Worm (Caenorhabditis elegans) whole organism, L1 larva: ENCODE data around the gene srh-55.

Experiments
- F16B12.6 ChIP-seq: fragments of 150-350 bp; optimal IDR thresholded peaks from 2 replicates; lab custom pipeline; 2014; ENCODE audit warnings: missing biosample characterization, missing genetic modification characterization
- Y116A8C.19 ChIP-seq: sonication (generic microtip); optimal IDR thresholded peaks from 2 replicates; lab custom pipeline; 2016; ENCODE audit warnings: missing compliant biosample characterization, missing genetic modification characterization, borderline replicate concordance
- aha-1 ChIP-seq: fragments of 150-350 bp; optimal IDR thresholded peaks from 2 replicates; lab custom pipeline; 2014; ENCODE audit warnings: missing biosample characterization, missing genetic modification characterization
- alr-1 ChIP-seq: fragments of 200-800 bp; sonication (Bioruptor generic); optimal IDR thresholded peaks from 2 replicates; lab custom pipeline; 2018; ENCODE audit warnings: borderline replicate concordance, mild to moderate bottlenecking, missing genetic modification characterization, missing compliant biosample characterization
- ama-1 ChIP-seq: fragments of 150-350 bp; optimal IDR thresholded peaks from 2 replicates; lab custom pipeline; 2014
- ceh-63 ChIP-seq: fragments of 200-800 bp; sonication (Bioruptor generic); optimal IDR thresholded peaks from 2 replicates; lab custom pipeline; 2018; ENCODE audit warnings: mild to moderate bottlenecking, missing genetic modification characterization, missing compliant biosample characterization
- ceh-8 ChIP-seq: fragments of 200-800 bp; sonication (Bioruptor generic); optimal IDR thresholded peaks from 2 replicates; lab custom pipeline; 2018; ENCODE audit warnings: mild to moderate bottlenecking, missing genetic modification characterization, moderate library complexity, missing compliant biosample characterization
- ceh-82 ChIP-seq, 3 experiments: fragments of 150-350 bp in 1 of 3; sonication (generic microtip) in 2 of 3; optimal IDR thresholded peaks; 2 replicates each; lab custom pipeline; 2014 to 2017; ENCODE audit warnings: missing biosample characterization in 3 of 3, missing genetic modification characterization in 3 of 3
- ceh-90 ChIP-seq: sonication (generic microtip); optimal IDR thresholded peaks from 2 replicates; lab custom pipeline; 2016; ENCODE audit warnings: missing genetic modification characterization, missing compliant biosample characterization
- dpl-1 ChIP-seq, 3 experiments: fragments of 150-350 bp in 2 of 3; sonication (generic microtip) in 1 of 3; optimal IDR thresholded peaks; 2 replicates each; lab custom pipeline; 2014 to 2017; ENCODE audit warnings: missing biosample characterization in 3 of 3, missing genetic modification characterization in 3 of 3, missing genetic modification reagents in 3 of 3
- efl-1 ChIP-seq, 4 experiments: fragments of 150-350 bp; optimal IDR thresholded peaks in 3 of 4; peaks in 1 of 4; 1 replicate in 1 of 4; 2 replicates in 3 of 4; lab custom pipeline; 2014; ENCODE audit warnings: missing biosample characterization in 2 of 4, missing genetic modification characterization in 2 of 4, missing genetic modification reagents in 2 of 4
- efl-3 ChIP-seq: fragments of 200-800 bp; sonication (Bioruptor generic); optimal IDR thresholded peaks from 2 replicates; lab custom pipeline; 2018; ENCODE audit warnings: mild to moderate bottlenecking, missing genetic modification characterization, missing compliant biosample characterization
- egl-13 ChIP-seq: sonication (generic microtip); optimal IDR thresholded peaks from 2 replicates; lab custom pipeline; 2016; ENCODE audit warnings: missing genotype, missing genetic modification reagents, missing genetic modification characterization, missing compliant biosample characterization
- elt-2 ChIP-seq: sonication (generic microtip); optimal IDR thresholded peaks from 2 replicates; lab custom pipeline; 2016; ENCODE audit warnings: missing genetic modification characterization, mild to moderate bottlenecking, inconsistent platforms, missing compliant biosample characterization, missing genetic modification reagents
- elt-3 ChIP-seq, 6 experiments: fragments of 150-350 bp in 1 of 6; sonication (generic microtip); optimal IDR thresholded peaks; 2 replicates each; lab custom pipeline; 2017 to 2018; ENCODE audit warnings: missing biosample characterization in 6 of 6, missing genetic modification characterization in 6 of 6, inconsistent platforms in 1 of 6
- ets-5 ChIP-seq: fragments of 200-800 bp; sonication (Bioruptor generic); IDR thresholded peaks from 2 replicates; pipeline ENCODE4 v1.3.6; 2022; ENCODE audit warnings: missing genetic modification characterization, missing compliant biosample characterization
- fkh-10 ChIP-seq: sonication (generic microtip); optimal IDR thresholded peaks from 2 replicates; lab custom pipeline; 2017; ENCODE audit warnings: missing biosample characterization, missing genetic modification reagents, missing genetic modification characterization
- fkh-4 ChIP-seq: sonication (generic microtip); optimal IDR thresholded peaks from 2 replicates; lab custom pipeline; 2016; ENCODE audit warnings: missing compliant biosample characterization, missing genetic modification characterization, borderline replicate concordance
- fos-1 ChIP-seq: fragments of 150-350 bp; optimal IDR thresholded peaks from 2 replicates; lab custom pipeline; 2014; ENCODE audit warnings: missing biosample characterization, missing genetic modification characterization
- hpl-2 ChIP-seq: fragments of 150-350 bp; optimal IDR thresholded peaks from 2 replicates; lab custom pipeline; 2014; ENCODE audit warnings: missing biosample characterization, missing genetic modification reagents, missing genetic modification characterization
- isw-1 ChIP-seq: fragments of 200-800 bp; sonication (Bioruptor generic); IDR thresholded peaks from 2 replicates; pipeline ENCODE4 v1.3.6; 2022; ENCODE audit warnings: missing genetic modification characterization, missing compliant biosample characterization
- lin-13 ChIP-seq: fragments of 150-350 bp; optimal IDR thresholded peaks from 2 replicates; lab custom pipeline; 2014; ENCODE audit warnings: missing biosample characterization, missing genetic modification reagents, missing genetic modification characterization
- lin-14 ChIP-seq: fragments of 200-800 bp; sonication (Bioruptor generic); optimal IDR thresholded peaks from 2 replicates; lab custom pipeline; 2018; ENCODE audit warnings: mild to moderate bottlenecking, missing genetic modification characterization, moderate library complexity, missing compliant biosample characterization
- lin-35 ChIP-seq, 2 experiments: fragments of 150-350 bp; optimal IDR thresholded peaks; 2 replicates each; lab custom pipeline; 2014; ENCODE audit warnings: missing biosample characterization in 2 of 2, missing genetic modification characterization in 2 of 2, missing genetic modification reagents in 2 of 2
- lin-39 ChIP-seq: fragments of 150-350 bp; optimal IDR thresholded peaks from 2 replicates; lab custom pipeline; 2014; ENCODE audit warnings: missing biosample characterization, missing genetic modification reagents, missing genetic modification characterization
- lir-3 ChIP-seq: sonication (generic microtip); optimal IDR thresholded peaks from 2 replicates; lab custom pipeline; 2016; ENCODE audit warnings: mild to moderate bottlenecking, missing genetic modification characterization, moderate library complexity, missing compliant biosample characterization; ENCODE audit not compliant: poor library complexity
- lsy-2 ChIP-seq, 2 experiments: fragments of 150-350 bp; optimal IDR thresholded peaks; 2 replicates each; lab custom pipeline; 2014; ENCODE audit warnings: missing biosample characterization in 2 of 2, missing genetic modification characterization in 2 of 2
- mab-9 ChIP-seq: fragments of 200-800 bp; sonication (Bioruptor generic); IDR thresholded peaks from 2 replicates; pipeline ENCODE4 v1.3.6; 2022; ENCODE audit warnings: missing genetic modification reagents, missing genetic modification characterization, missing compliant biosample characterization
- mep-1 ChIP-seq: fragments of 150-350 bp; optimal IDR thresholded peaks from 2 replicates; lab custom pipeline; 2014; ENCODE audit warnings: missing biosample characterization, missing genetic modification characterization
- nhr-11 ChIP-seq: fragments of 150-350 bp; optimal IDR thresholded peaks from 2 replicates; lab custom pipeline; 2014; ENCODE audit warnings: missing biosample characterization, missing genetic modification characterization
- nhr-12 ChIP-seq: sonication (generic microtip); optimal IDR thresholded peaks from 2 replicates; lab custom pipeline; 2017; ENCODE audit warnings: missing biosample characterization, missing genetic modification characterization
- nhr-19 ChIP-seq: fragments of 200-800 bp; sonication (Bioruptor generic); conservative IDR thresholded peaks from 2 replicates; pipeline ENCODE4 v1.3.6; 2022; ENCODE audit warnings: missing genetic modification characterization, missing compliant biosample characterization
- nhr-237 ChIP-seq: fragments of 150-350 bp; optimal IDR thresholded peaks from 2 replicates; lab custom pipeline; 2014; ENCODE audit warnings: missing biosample characterization, missing genetic modification characterization
- nhr-28 ChIP-seq: fragments of 150-350 bp; optimal IDR thresholded peaks from 2 replicates; lab custom pipeline; 2014; ENCODE audit warnings: missing biosample characterization, missing genetic modification characterization
- nhr-71 ChIP-seq: sonication (generic microtip); optimal IDR thresholded peaks from 2 replicates; lab custom pipeline; 2016; ENCODE audit warnings: mild to moderate bottlenecking, missing genetic modification characterization, moderate library complexity, missing compliant biosample characterization
- nhr-77 ChIP-seq: fragments of 150-350 bp; optimal IDR thresholded peaks from 2 replicates; lab custom pipeline; 2014; ENCODE audit warnings: missing biosample characterization, missing genetic modification characterization
- nhr-84 ChIP-seq: sonication (generic microtip); optimal IDR thresholded peaks from 2 replicates; lab custom pipeline; 2017; ENCODE audit warnings: missing biosample characterization, missing genetic modification characterization
- nhr-85 ChIP-seq: sonication (generic microtip); peaks from one replicate; lab custom pipeline; 2016; ENCODE audit warnings: missing genetic modification characterization, inconsistent platforms, missing compliant biosample characterization
- nhr-90 ChIP-seq: sonication (generic microtip); optimal IDR thresholded peaks from 2 replicates; lab custom pipeline; 2016; ENCODE audit warnings: mild to moderate bottlenecking, missing genetic modification characterization, missing compliant biosample characterization; ENCODE audit not compliant: poor library complexity
- pax-3 ChIP-seq: fragments of 200-800 bp; sonication (Bioruptor generic); optimal IDR thresholded peaks from 2 replicates; lab custom pipeline; 2018; ENCODE audit warnings: mild to moderate bottlenecking, missing genetic modification characterization, moderate library complexity, missing compliant biosample characterization
- pqm-1 ChIP-seq: sonication (generic microtip); optimal IDR thresholded peaks from 3 replicates; lab custom pipeline; 2017; ENCODE audit warnings: missing biosample characterization, missing genetic modification characterization
- rnt-1 ChIP-seq: sonication (generic microtip); optimal IDR thresholded peaks from 2 replicates; lab custom pipeline; 2016; ENCODE audit warnings: mild to moderate bottlenecking, missing genetic modification characterization, moderate library complexity, missing compliant biosample characterization
- skn-1 ChIP-seq: fragments of 150-350 bp; optimal IDR thresholded peaks from 2 replicates; lab custom pipeline; 2014; ENCODE audit warnings: missing biosample characterization, missing genetic modification characterization
- sox-4 ChIP-seq: sonication (generic microtip); optimal IDR thresholded peaks from 2 replicates; lab custom pipeline; 2016; ENCODE audit warnings: missing genetic modification characterization, missing compliant biosample characterization
- sptf-1 ChIP-seq: fragments of 150-350 bp; optimal IDR thresholded peaks from 2 replicates; lab custom pipeline; 2014; ENCODE audit warnings: missing biosample characterization, missing genetic modification characterization
- swsn-7 ChIP-seq: sonication (generic microtip); optimal IDR thresholded peaks from 2 replicates; lab custom pipeline; 2016; ENCODE audit warnings: missing genetic modification characterization, missing compliant biosample characterization
- tlp-1 ChIP-seq: fragments of 150-350 bp; optimal IDR thresholded peaks from 2 replicates; lab custom pipeline; 2014; ENCODE audit warnings: missing biosample characterization, missing genetic modification characterization
- unc-130 ChIP-seq: fragments of 150-350 bp; optimal IDR thresholded peaks from 2 replicates; lab custom pipeline; 2017; ENCODE audit warnings: missing biosample characterization, missing genetic modification characterization, inconsistent platforms
- unc-30 ChIP-seq: sonication (generic microtip); optimal IDR thresholded peaks from 2 replicates; lab custom pipeline; 2017; ENCODE audit warnings: missing biosample characterization, missing genetic modification characterization
- unc-62 ChIP-seq: fragments of 150-350 bp; optimal IDR thresholded peaks from 2 replicates; lab custom pipeline; 2014; ENCODE audit warnings: missing biosample characterization, missing genetic modification reagents, missing genetic modification characterization
- unc-86 ChIP-seq: sonication (generic microtip); optimal IDR thresholded peaks from 2 replicates; lab custom pipeline; 2016; ENCODE audit warnings: missing genetic modification characterization, missing compliant biosample characterization
- vab-15 ChIP-seq: sonication (generic microtip); optimal IDR thresholded peaks from 2 replicates; lab custom pipeline; 2017; ENCODE audit warnings: missing genotype, mild to moderate bottlenecking, missing genetic modification characterization, missing compliant biosample characterization
- xbp-1 ChIP-seq: sonication (generic microtip); optimal IDR thresholded peaks from 2 replicates; lab custom pipeline; 2016; ENCODE audit warnings: missing genetic modification characterization, missing compliant biosample characterization

The srh-55 gene

DNA sequence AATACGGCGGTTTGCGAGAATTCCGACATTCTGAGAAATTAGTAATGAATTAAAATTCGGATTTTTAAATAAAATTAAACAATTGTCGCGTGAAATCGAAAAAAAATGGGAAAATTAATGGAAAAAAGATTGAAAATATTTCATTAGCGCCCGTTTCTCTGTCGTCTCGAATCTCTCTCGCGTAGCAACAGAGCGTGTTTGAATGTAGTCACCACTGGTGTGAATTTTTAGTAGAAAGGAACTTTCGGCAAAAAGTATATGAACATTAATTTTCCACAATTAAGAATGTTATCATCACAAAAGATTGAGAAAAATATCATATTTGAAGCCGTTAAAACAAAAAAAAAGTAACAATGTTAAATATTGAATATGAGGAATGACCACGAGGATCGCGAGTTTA lies 16.6 kb upstream of the srh-55 start, which contains the start of gene aipl-1:
TSS of gene aipl-1 (minus strand) at position 30 of the 400 bp plus-strand sequence.
- TF ChIP-seq sptf-1, result no peak
- peak; percentile 21 for TF ChIP-seq elt-2 (tag; lab: Kevin White, UChicago)
- TF ChIP-seq unc-130 (tag; lab: Kevin White, UChicago), result peak; percentile 76
- peak; percentile 49 for TF ChIP-seq unc-86
- TF ChIP-seq fkh-4 (tag; lab: Kevin White, UChicago), result no peak
- peak; percentile 63 for TF ChIP-seq swsn-7 (tag; lab: Kevin White, UChicago)
- no peak for TF ChIP-seq hpl-2 (GFP tag; lab: Kevin White, UChicago)
- peak; percentile 86 for TF ChIP-seq skn-1 (tag; lab: Kevin White, UChicago)
- TF ChIP-seq ceh-8 (GFP tag; lab: Kevin White, UChicago), result no peak
- TF ChIP-seq lin-35 (GFP tag; optimal IDR thresholded peaks at IDR 0.05; lab: Kevin White, UChicago), result peak; percentile 88 to 95
- TF ChIP-seq F16B12.6 (tag; lab: Kevin White, UChicago), result peak; percentile 61
- TF ChIP-seq lir-3 (tag; lab: Kevin White, UChicago), result peak; percentile 83
- no peak for TF ChIP-seq aha-1 (tag; lab: Kevin White, UChicago)
- no peak for TF ChIP-seq ceh-90 (tag; lab: Kevin White, UChicago)
- peak; percentile 6 for TF ChIP-seq nhr-237
- TF ChIP-seq lin-13, result peak; percentile 81
- TF ChIP-seq nhr-90 (tag; lab: Kevin White, UChicago), result peak; percentile 56
- TF ChIP-seq pqm-1 (tag; lab: Kevin White, UChicago), result no peak
- TF ChIP-seq pax-3 (tag; lab: Kevin White, UChicago), result peak; percentile 89
- TF ChIP-seq nhr-28 (tag; lab: Kevin White, UChicago), result no peak
- TF ChIP-seq nhr-19 (GFP tag; lab: Robert Waterston, UW), result peak; percentile 72; the same call in 1 of the 2 replicates
- TF ChIP-seq dpl-1 (GFP tag; optimal IDR thresholded peaks at IDR 0.05; lab: Kevin White, UChicago), result peak; percentile 85 to 90 (median 87)
- no peak for TF ChIP-seq nhr-84 (tag; lab: Kevin White, UChicago)
- TF ChIP-seq alr-1 (tag; lab: Kevin White, UChicago), result no peak
- no peak for TF ChIP-seq egl-13 (tag; lab: Kevin White, UChicago)
- peak; percentile 26 for TF ChIP-seq ama-1 (lab: Kevin White, UChicago)
- TF ChIP-seq isw-1 (GFP tag; lab: Robert Waterston, UW), result peak; percentile 66
- TF ChIP-seq efl-3 (GFP tag; lab: Kevin White, UChicago), result no peak
- TF ChIP-seq sox-4, result no peak
- TF ChIP-seq ceh-63 (GFP tag; lab: Kevin White, UChicago), result no peak
- TF ChIP-seq unc-30 (tag; lab: Kevin White, UChicago), result no peak
- no peak for TF ChIP-seq tlp-1 (tag; lab: Kevin White, UChicago)
- peak; percentile 47 for TF ChIP-seq nhr-85 (tag; lab: Kevin White, UChicago)
- TF ChIP-seq rnt-1 (tag; lab: Kevin White, UChicago), result peak; percentile 93
- peak; percentile 75 for TF ChIP-seq fos-1 (tag; lab: Kevin White, UChicago)
- peak; percentile 84 for TF ChIP-seq mep-1 (tag; lab: Kevin White, UChicago)
- no peak for TF ChIP-seq nhr-12
- TF ChIP-seq lin-14 (GFP tag; lab: Kevin White, UChicago), result peak; percentile 86
- TF ChIP-seq xbp-1 (tag; lab: Kevin White, UChicago), result peak; percentile 69
- TF ChIP-seq efl-1 (optimal IDR thresholded peaks at IDR 0.05; lab: Kevin White, UChicago), result peak; percentile 90 to 92
- peak; percentile 88 to 99 for TF ChIP-seq efl-1 (GFP tag; optimal IDR thresholded peaks at IDR 0.05 in 1 of 2; lab: Kevin White, UChicago)
- TF ChIP-seq elt-3 (tag; optimal IDR thresholded peaks at IDR 0.05; lab: Kevin White, UChicago), result peak in 2 of 6 experiments; percentile 9 to 83
- TF ChIP-seq ceh-82 (tag; optimal IDR thresholded peaks at IDR 0.05; lab: Kevin White, UChicago), result peak; percentile 79 to 92 (median 87)
- peak; percentile 74 to 92 for TF ChIP-seq lsy-2 (tag; optimal IDR thresholded peaks at IDR 0.05; lab: Kevin White, UChicago)
- peak; percentile 87 for TF ChIP-seq nhr-71 (tag; lab: Kevin White, UChicago)
- no peak for TF ChIP-seq ets-5 (GFP tag; lab: Robert Waterston, UW)
- peak; percentile 24 for TF ChIP-seq nhr-11 (tag; lab: Kevin White, UChicago)
- TF ChIP-seq nhr-77 (tag; lab: Kevin White, UChicago), result peak; percentile 76
- TF ChIP-seq unc-62 (GFP tag; lab: Kevin White, UChicago), result no peak
- peak; percentile 47 for TF ChIP-seq fkh-10
- no peak for TF ChIP-seq Y116A8C.19 (tag; lab: Kevin White, UChicago)
- TF ChIP-seq mab-9 (GFP tag; lab: Robert Waterston, UW), result no peak
- peak; percentile 78 for TF ChIP-seq vab-15 (tag; lab: Kevin White, UChicago)
- no peak for TF ChIP-seq lin-39
